Fruit fly (Drosophila melanogaster) whole organism, embryonic: ENCODE measurements around the gene CG31038.

Source experiments
- Abd-B ChIP-seq: fragments of 200-800 bp; sonication (Bioruptor generic); optimal IDR thresholded peaks from 2 replicates; lab custom pipeline; 2018; ENCODE audit warnings: missing biosample characterization, mild to moderate bottlenecking, missing genetic modification characterization, moderate library complexity
- B-H2 ChIP-seq: fragments of 200-800 bp; sonication (Bioruptor generic); optimal IDR thresholded peaks from 2 replicates; lab custom pipeline; 2018; ENCODE audit warnings: missing biosample characterization, mild to moderate bottlenecking, missing genetic modification characterization
- Blimp-1 ChIP-seq: fragments of 200-800 bp; sonication (Bioruptor generic); optimal IDR thresholded peaks from 3 replicates; lab custom pipeline; 2018; ENCODE audit warnings: missing biosample characterization, missing genetic modification characterization, mild to moderate bottlenecking, moderate library complexity, missing genetic modification reagents
- CG11398 ChIP-seq: fragments of 200-800 bp; sonication (Bioruptor generic); optimal IDR thresholded peaks from 2 replicates; lab custom pipeline; 2016; ENCODE audit warnings: missing biosample characterization, missing genetic modification characterization
- CG12391 ChIP-seq: fragments of 200-800 bp; sonication (Bioruptor generic); optimal IDR thresholded peaks from 3 replicates; lab custom pipeline; 2018; ENCODE audit warnings: missing biosample characterization, mild to moderate bottlenecking, missing genetic modification characterization, moderate library complexity
- CG12769 ChIP-seq: fragments of 200-800 bp; sonication (Bioruptor generic); optimal IDR thresholded peaks from 2 replicates; lab custom pipeline; 2019; ENCODE audit warnings: missing biosample characterization, mild to moderate bottlenecking, missing genetic modification characterization, moderate library complexity
- CG12942 ChIP-seq: fragments of 200-800 bp; sonication (Bioruptor generic); optimal IDR thresholded peaks from 3 replicates; lab custom pipeline; 2016; ENCODE audit warnings: missing biosample characterization, missing genetic modification characterization
- CG13624 ChIP-seq: fragments of 200-800 bp; sonication (Bioruptor generic); optimal IDR thresholded peaks from 2 replicates; lab custom pipeline; 2016; ENCODE audit warnings: missing biosample characterization, missing genetic modification characterization
- CG15479 ChIP-seq: fragments of 200-800 bp; sonication (Bioruptor generic); optimal IDR thresholded peaks from 3 replicates; lab custom pipeline; 2019; ENCODE audit warnings: missing biosample characterization, mild to moderate bottlenecking, missing genetic modification characterization, moderate library complexity
- CG1603 ChIP-seq: fragments of 200-800 bp; sonication (Bioruptor generic); optimal IDR thresholded peaks from 2 replicates; lab custom pipeline; 2019; ENCODE audit warnings: missing biosample characterization, mild to moderate bottlenecking, missing genetic modification characterization, moderate library complexity
- CG17612 ChIP-seq: fragments of 200-800 bp; sonication (Bioruptor generic); IDR thresholded peaks from 2 replicates; pipeline ENCODE4 v1.3.6; 2022; ENCODE audit warnings: missing biosample characterization, missing genetic modification characterization
- CG1792 ChIP-seq: fragments of 200-800 bp; sonication (Bioruptor generic); optimal IDR thresholded peaks from 2 replicates; lab custom pipeline; 2016; ENCODE audit warnings: missing biosample characterization, missing genetic modification characterization
- CG30431 ChIP-seq: fragments of 200-800 bp; sonication (Bioruptor generic); optimal IDR thresholded peaks from 2 replicates; lab custom pipeline; 2017; ENCODE audit warnings: missing biosample characterization, missing genetic modification characterization
- CG31441 ChIP-seq: fragments of 200-800 bp; sonication (Bioruptor generic); IDR thresholded peaks from 2 replicates; pipeline ENCODE4 v1.3.6; 2022; ENCODE audit warnings: missing biosample characterization, missing genetic modification characterization
- CG6813 ChIP-seq: fragments of 200-800 bp; sonication (Bioruptor generic); optimal IDR thresholded peaks from 2 replicates; lab custom pipeline; 2017; ENCODE audit warnings: missing biosample characterization, missing genetic modification characterization, mild to moderate bottlenecking, moderate library complexity, missing genetic modification reagents
- CG7372 ChIP-seq: fragments of 200-800 bp; sonication (Bioruptor generic); IDR thresholded peaks from 2 replicates; pipeline ENCODE4 v1.3.6; 2022; ENCODE audit warnings: missing biosample characterization, missing genetic modification characterization
- CG7963 ChIP-seq: fragments of 200-800 bp; sonication (Bioruptor generic); IDR thresholded peaks from 3 replicates; pipeline ENCODE4 v1.3.6; 2022; ENCODE audit warnings: missing biosample characterization, missing genetic modification characterization; ENCODE audit not compliant: partially characterized antibody
- CG7987 ChIP-seq: fragments of 200-800 bp; sonication (Bioruptor generic); optimal IDR thresholded peaks from 2 replicates; lab custom pipeline; 2018; ENCODE audit warnings: missing biosample characterization, mild to moderate bottlenecking, missing genetic modification characterization, moderate library complexity
- Chrac-16 ChIP-seq: fragments of 200-800 bp; sonication (Bioruptor generic); optimal IDR thresholded peaks from 3 replicates; lab custom pipeline; 2016; ENCODE audit warnings: missing biosample characterization, missing genetic modification characterization
- Dad ChIP-seq: fragments of 200-800 bp; sonication (Bioruptor generic); optimal IDR thresholded peaks from 3 replicates; lab custom pipeline; 2016; ENCODE audit warnings: missing biosample characterization, missing genetic modification characterization
- Dip2 ChIP-seq: fragments of 200-800 bp; sonication (Bioruptor generic); IDR thresholded peaks from 2 replicates; pipeline ENCODE4 v1.3.6; 2022; ENCODE audit warnings: missing biosample characterization, missing genetic modification characterization
- Fer3 ChIP-seq: fragments of 200-800 bp; sonication (Bioruptor generic); optimal IDR thresholded peaks from 2 replicates; lab custom pipeline; 2018; ENCODE audit warnings: missing biosample characterization, mild to moderate bottlenecking, missing genetic modification characterization, moderate library complexity
- H15 ChIP-seq: fragments of 200-800 bp; sonication (Bioruptor generic); IDR thresholded peaks from 3 replicates; pipeline ENCODE4 v1.3.6; 2022; ENCODE audit warnings: missing biosample characterization, missing genetic modification characterization
- H2.0 ChIP-seq: fragments of 200-800 bp; sonication (Bioruptor generic); IDR thresholded peaks from 2 replicates; pipeline ENCODE4 v1.3.6; 2022; ENCODE audit warnings: missing biosample characterization, missing genetic modification characterization
- HmgD ChIP-seq: fragments of 200-800 bp; sonication (Bioruptor generic); optimal IDR thresholded peaks from 3 replicates; lab custom pipeline; 2016; ENCODE audit warnings: missing biosample characterization, missing genetic modification characterization
- Hr3 ChIP-seq: fragments of 200-800 bp; sonication (Bioruptor generic); optimal IDR thresholded peaks from 3 replicates; lab custom pipeline; 2016; ENCODE audit warnings: missing biosample characterization, missing genetic modification characterization
- Myb ChIP-seq: fragments of 200-800 bp; sonication (Bioruptor generic); optimal IDR thresholded peaks from 2 replicates; lab custom pipeline; 2016; ENCODE audit warnings: missing biosample characterization, missing genetic modification characterization
- Oli ChIP-seq: fragments of 200-800 bp; sonication (Bioruptor generic); optimal IDR thresholded peaks from 2 replicates; lab custom pipeline; 2018; ENCODE audit warnings: missing biosample characterization, mild to moderate bottlenecking, missing genetic modification characterization, moderate library complexity
- Trl ChIP-seq, 3 experiments: fragments of >200 bp in 2 of 3; fragments of 200-800 bp in 1 of 3; sonication (Bioruptor generic) in 1 of 3; optimal IDR thresholded peaks; 2 replicates in 1 of 3; 3 replicates in 2 of 3; lab custom pipeline; 2016 to 2017; ENCODE audit warnings: missing biosample characterization in 1 of 3, missing genetic modification characterization in 1 of 3
- Usf ChIP-seq: fragments of 200-800 bp; sonication (Bioruptor generic); optimal IDR thresholded peaks from 2 replicates; lab custom pipeline; 2017; ENCODE audit warnings: missing genotype, missing biosample characterization, missing genetic modification characterization
- YL-1 ChIP-seq: fragments of 200-800 bp; sonication (Bioruptor generic); optimal IDR thresholded peaks from 3 replicates; lab custom pipeline; 2017; ENCODE audit warnings: missing biosample characterization, mild to moderate bottlenecking, missing genetic modification characterization
- ash1 ChIP-seq: fragments of 200-800 bp; sonication (Bioruptor generic); optimal IDR thresholded peaks from 2 replicates; lab custom pipeline; 2018; ENCODE audit warnings: missing biosample characterization, mild to moderate bottlenecking, missing genetic modification characterization
- bab2 ChIP-seq: fragments of 200-800 bp; sonication (Bioruptor generic); optimal IDR thresholded peaks from 2 replicates; lab custom pipeline; 2016; ENCODE audit warnings: missing biosample characterization, missing genetic modification characterization
- btn ChIP-seq: fragments of 200-800 bp; sonication (Bioruptor generic); optimal IDR thresholded peaks from 2 replicates; lab custom pipeline; 2016; ENCODE audit warnings: missing biosample characterization, missing genetic modification characterization
- chm ChIP-seq: fragments of 200-800 bp; sonication (Bioruptor generic); IDR thresholded peaks from 2 replicates; pipeline ENCODE4 v1.3.6; 2022; ENCODE audit warnings: missing biosample characterization, missing genetic modification characterization
- esg ChIP-seq: fragments of 200-800 bp; sonication (Bioruptor generic); conservative IDR thresholded peaks from 2 replicates; pipeline ENCODE4 v1.3.6; 2022; ENCODE audit warnings: missing biosample characterization, missing genetic modification characterization
- gt ChIP-seq: fragments of 200-800 bp; sonication (Bioruptor generic); IDR thresholded peaks from 2 replicates; pipeline ENCODE4 v1.3.6; 2022; ENCODE audit warnings: missing biosample characterization, missing genetic modification characterization
- jumu ChIP-seq: fragments of 200-800 bp; sonication (Bioruptor generic); optimal IDR thresholded peaks from 3 replicates; lab custom pipeline; 2016; ENCODE audit warnings: missing biosample characterization, missing genetic modification characterization
- luna ChIP-seq: fragments of 200-800 bp; sonication (Bioruptor generic); optimal IDR thresholded peaks from 2 replicates; lab custom pipeline; 2016; ENCODE audit warnings: missing biosample characterization, missing genetic modification characterization
- mld ChIP-seq: fragments of 200-800 bp; sonication (Bioruptor generic); IDR thresholded peaks from 3 replicates; pipeline ENCODE4 v1.3.6; 2022; ENCODE audit warnings: missing biosample characterization, missing genetic modification characterization; ENCODE audit not compliant: partially characterized antibody
- nmo ChIP-seq: fragments of 200-800 bp; sonication (Bioruptor generic); optimal IDR thresholded peaks from 2 replicates; lab custom pipeline; 2018; ENCODE audit warnings: missing biosample characterization, mild to moderate bottlenecking, missing genetic modification characterization, moderate library complexity
- phol ChIP-seq: fragments of 200-800 bp; sonication (Bioruptor generic); optimal IDR thresholded peaks from 3 replicates; lab custom pipeline; 2018; ENCODE audit warnings: missing biosample characterization, mild to moderate bottlenecking, missing genetic modification characterization, moderate library complexity
- pnt ChIP-seq: fragments of 200-800 bp; sonication (Bioruptor generic); optimal IDR thresholded peaks from 3 replicates; lab custom pipeline; 2016; ENCODE audit warnings: missing biosample characterization, missing genetic modification characterization
- pros ChIP-seq: fragments of 200-800 bp; sonication (Bioruptor generic); optimal IDR thresholded peaks from 3 replicates; lab custom pipeline; 2019; ENCODE audit warnings: missing biosample characterization, mild to moderate bottlenecking, missing genetic modification characterization, moderate library complexity
- sc ChIP-seq, 3 experiments: fragments of >200 bp in 2 of 3; fragments of 200-800 bp in 1 of 3; sonication (Bioruptor generic) in 1 of 3; optimal IDR thresholded peaks; 2 replicates in 2 of 3; 3 replicates in 1 of 3; lab custom pipeline; 2017; ENCODE audit warnings: mild to moderate bottlenecking in 1 of 3, missing biosample characterization in 1 of 3, missing genetic modification characterization in 1 of 3, missing genetic modification reagents in 1 of 3
- tap ChIP-seq: fragments of 200-800 bp; optimal IDR thresholded peaks from 3 replicates; lab custom pipeline; 2019; ENCODE audit warnings: missing biosample characterization, mild to moderate bottlenecking, missing genetic modification characterization, moderate library complexity
- tna ChIP-seq: fragments of 200-800 bp; sonication (Bioruptor generic); IDR thresholded peaks from 2 replicates; pipeline ENCODE4 v1.3.6; 2022; ENCODE audit warnings: missing biosample characterization, missing genetic modification characterization; ENCODE audit not compliant: partially characterized antibody
- vfl ChIP-seq: fragments of 200-800 bp; sonication (Bioruptor generic); optimal IDR thresholded peaks from 2 replicates; lab custom pipeline; 2016; ENCODE audit warnings: missing biosample characterization, missing genetic modification characterization

Gene CG31038

DNA sequence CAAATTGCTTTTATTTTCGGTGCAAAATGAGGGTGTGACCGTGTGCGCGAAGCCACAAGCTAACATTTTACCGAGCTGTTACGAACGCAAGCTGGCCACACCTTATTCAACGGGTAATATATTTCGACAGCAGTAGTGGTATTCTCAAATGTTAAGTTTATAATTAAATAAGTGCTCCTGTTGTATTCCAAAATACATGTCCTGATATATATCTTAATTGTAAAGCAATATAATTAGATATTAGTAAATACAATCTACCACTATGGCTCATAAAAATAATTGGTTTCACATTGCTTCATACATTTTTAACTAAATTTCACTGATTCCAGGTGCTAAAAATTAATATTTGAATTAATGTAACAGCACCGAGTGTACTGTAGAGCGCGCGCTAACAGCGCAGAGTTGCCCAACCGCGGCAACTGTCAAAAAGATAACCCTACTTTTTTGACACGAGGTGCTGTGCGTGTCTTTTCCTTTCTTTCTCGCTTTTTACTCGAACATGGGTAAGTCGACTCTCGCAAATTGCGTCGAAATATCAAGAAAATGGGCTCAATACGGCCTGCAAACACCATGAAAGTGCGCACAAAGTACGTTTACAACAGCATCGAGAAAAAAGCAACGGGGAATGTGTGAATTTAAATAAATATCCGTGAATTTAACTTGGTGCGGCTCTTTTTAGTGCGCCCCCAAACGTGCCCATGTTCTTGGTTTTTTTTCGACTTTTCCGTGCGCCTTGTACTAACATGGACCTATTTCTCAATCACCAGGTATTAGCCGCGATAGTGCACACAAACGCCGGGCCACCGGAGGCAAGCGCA, 15.2 kb upstream of the CG31038 start, which contains the start of the genes CG15514 and RpS8 (continued):
- TF ChIP-seq Trl (optimal IDR thresholded peaks at IDR 0.05; lab: Kevin White, UChicago) = no peak
- peak; percentile 41 for TF ChIP-seq Trl (GFP tag; optimal IDR thresholded peaks at IDR 0.05; lab: Kevin White, UChicago)
- TF ChIP-seq Chrac-16 (GFP tag; lab: Kevin White, UChicago) = no peak
- TF ChIP-seq jumu (GFP tag; lab: Kevin White, UChicago) = no peak
- peak; percentile 69 for TF ChIP-seq tap
- TF ChIP-seq nmo = peak; percentile 77
- peak; percentile 45 for TF ChIP-seq Oli
- no peak for TF ChIP-seq mld (GFP tag; lab: Robert Waterston, UW)
- TF ChIP-seq luna (GFP tag; lab: Kevin White, UChicago) = no peak
- TF ChIP-seq ash1 (GFP tag; lab: Kevin White, UChicago) = peak; percentile 31
- TF ChIP-seq Myb = peak; percentile 27
- TF ChIP-seq CG7963 (GFP tag; lab: Robert Waterston, UW) = no peak
- TF ChIP-seq tna = no peak
- TF ChIP-seq B-H2 = peak; percentile 73
- TF ChIP-seq YL-1 (GFP tag; lab: Kevin White, UChicago) = peak; percentile 96
- no peak for TF ChIP-seq sc (optimal IDR thresholded peaks at IDR 0.05; lab: Kevin White, UChicago)
- peak; percentile 17 for TF ChIP-seq sc (GFP tag; optimal IDR thresholded peaks at IDR 0.05; lab: Kevin White, UChicago)
- no peak for TF ChIP-seq CG15479 (GFP tag; lab: Kevin White, UChicago)
- TF ChIP-seq CG31441 (GFP tag; lab: Robert Waterston, UW) = peak; percentile 50; the same call in 1 of the 2 replicates
- TF ChIP-seq CG12769 (tag; lab: Kevin White, UChicago) = no peak
- peak; percentile 41 for TF ChIP-seq Fer3 (tag; lab: Kevin White, UChicago)
- TF ChIP-seq Usf (GFP tag; lab: Kevin White, UChicago) = peak; percentile 8
- no peak for TF ChIP-seq HmgD
- TF ChIP-seq Blimp-1 = peak; percentile 63
- TF ChIP-seq Hr3 (GFP tag; lab: Kevin White, UChicago) = peak; percentile 36
- TF ChIP-seq Dad = peak; percentile 11
- TF ChIP-seq CG1603 (tag; lab: Kevin White, UChicago) = peak; percentile 66
- peak; percentile 3 for TF ChIP-seq CG12942 (GFP tag; lab: Kevin White, UChicago)
- no peak for TF ChIP-seq CG11398
- no peak for TF ChIP-seq btn (GFP tag; lab: Kevin White, UChicago)
- TF ChIP-seq Abd-B (GFP tag; lab: Kevin White, UChicago) = no peak
- TF ChIP-seq CG7987 (GFP tag; lab: Kevin White, UChicago) = peak; percentile 63
- no peak for TF ChIP-seq CG17612 (GFP tag; lab: Robert Waterston, UW)
- TF ChIP-seq H15 = no peak
- TF ChIP-seq gt (GFP tag; lab: Robert Waterston, UW) = no peak
- TF ChIP-seq bab2 (GFP tag; lab: Kevin White, UChicago) = peak; percentile 13
- TF ChIP-seq CG12391 (tag; lab: Kevin White, UChicago) = peak; percentile 74
- TF ChIP-seq phol (tag; lab: Kevin White, UChicago) = peak; percentile 75
- TF ChIP-seq CG6813 (GFP tag; lab: Kevin White, UChicago) = peak; percentile 49
- TF ChIP-seq vfl (GFP tag; lab: Kevin White, UChicago) = no peak
- TF ChIP-seq CG13624 (GFP tag; lab: Kevin White, UChicago) = peak; percentile 28
- peak; percentile 62 for TF ChIP-seq CG7372 (GFP tag; lab: Robert Waterston, UW)
- no peak for TF ChIP-seq CG1792 (GFP tag; lab: Kevin White, UChicago)
- no peak; the same call in 1 of the 2 replicates for TF ChIP-seq esg (GFP tag; lab: Robert Waterston, UW)
- no peak for TF ChIP-seq pnt (GFP tag; lab: Kevin White, UChicago)
- TF ChIP-seq CG30431 = no peak
- TF ChIP-seq H2.0 (GFP tag; lab: Robert Waterston, UW) = no peak
- TF ChIP-seq pros (GFP tag; lab: Kevin White, UChicago) = no peak
- TF ChIP-seq Dip2 (GFP tag; lab: Robert Waterston, UW) = no peak
- TF ChIP-seq chm (GFP tag; lab: Robert Waterston, UW) = peak; percentile 57; the same call in 1 of the 2 replicates
